Fruit fly (Drosophila melanogaster) whole organism, pupa: ENCODE data around the gene Samuel.

Experiments used
- CG12605 ChIP-seq: fragments of 200-800 bp; sonication (Bioruptor generic); IDR thresholded peaks from 2 replicates; pipeline ENCODE4 v1.3.6; 2022; ENCODE audit warnings: missing biosample characterization, missing genetic modification characterization
- CG13204 ChIP-seq: fragments of 200-800 bp; sonication (Bioruptor generic); optimal IDR thresholded peaks from 2 replicates; lab custom pipeline; 2018; ENCODE audit warnings: missing biosample characterization, mild to moderate bottlenecking, missing genetic modification characterization, moderate library complexity
- CG17806 ChIP-seq: fragments of 200-800 bp; sonication (Bioruptor generic); optimal IDR thresholded peaks from 2 replicates; lab custom pipeline; 2018; ENCODE audit warnings: missing biosample characterization, mild to moderate bottlenecking, missing genetic modification characterization, moderate library complexity
- CG32121 ChIP-seq: fragments of 200-800 bp; sonication (Bioruptor generic); IDR thresholded peaks from 2 replicates; pipeline ENCODE4 v1.3.6; 2022; ENCODE audit warnings: missing biosample characterization, missing genetic modification characterization
- CG34367 ChIP-seq: fragments of 200-800 bp; sonication (Bioruptor generic); optimal IDR thresholded peaks from 2 replicates; lab custom pipeline; 2018; ENCODE audit warnings: missing biosample characterization, mild to moderate bottlenecking, missing genetic modification characterization
- CG4496 ChIP-seq: fragments of 200-800 bp; sonication (Bioruptor generic); IDR thresholded peaks from 3 replicates; pipeline ENCODE4 v1.3.6; 2022; ENCODE audit warnings: missing biosample characterization, missing genetic modification characterization
- CG8159 ChIP-seq: fragments of 200-800 bp; sonication (Bioruptor generic); optimal IDR thresholded peaks from 3 replicates; lab custom pipeline; 2018; ENCODE audit warnings: missing biosample characterization, mild to moderate bottlenecking, missing genetic modification characterization, moderate library complexity
- CG8301 ChIP-seq: fragments of 200-800 bp; sonication (Bioruptor generic); optimal IDR thresholded peaks from 2 replicates; lab custom pipeline; 2018; ENCODE audit warnings: missing biosample characterization, mild to moderate bottlenecking, missing genetic modification characterization
- EcR ChIP-seq: fragments of 200-800 bp; sonication (Bioruptor generic); optimal IDR thresholded peaks from 3 replicates; lab custom pipeline; 2019; ENCODE audit warnings: missing biosample characterization, missing genetic modification characterization, mild to moderate bottlenecking, moderate library complexity, missing genetic modification reagents
- Ets98B ChIP-seq: fragments of 200-800 bp; sonication (Bioruptor generic); IDR thresholded peaks from 2 replicates; pipeline ENCODE4 v1.3.6; 2022; ENCODE audit warnings: missing biosample characterization, missing genetic modification characterization
- Pif1B ChIP-seq: fragments of 200-800 bp; sonication (Bioruptor generic); optimal IDR thresholded peaks from 3 replicates; lab custom pipeline; 2016; ENCODE audit warnings: missing biosample characterization, missing genetic modification characterization
- Snoo ChIP-seq: fragments of 200-800 bp; sonication (Bioruptor generic); optimal IDR thresholded peaks from 3 replicates; lab custom pipeline; 2017; ENCODE audit warnings: missing biosample characterization, mild to moderate bottlenecking, missing genetic modification characterization, inconsistent platforms
- fd96Ca ChIP-seq: fragments of 200-800 bp; sonication (Bioruptor generic); IDR thresholded peaks from 3 replicates; pipeline ENCODE4 v1.3.6; 2022; ENCODE audit warnings: missing biosample characterization, missing genetic modification characterization
- rn ChIP-seq: fragments of 200-800 bp; sonication (Bioruptor generic); IDR thresholded peaks from 2 replicates; pipeline ENCODE4 v1.3.6; 2022; ENCODE audit warnings: missing biosample characterization, missing genetic modification characterization

dm6 chr2L:10989162-10989561, 77.6 kb downstream of the Samuel start, which contains the start of gene TTLL4A:
- TF ChIP-seq CG13204 (GFP tag; lab: Kevin White, UChicago) = no peak
- no peak for TF ChIP-seq EcR (GFP tag; lab: Kevin White, UChicago)
- TF ChIP-seq Ets98B = no peak
- TF ChIP-seq CG17806 (tag; lab: Kevin White, UChicago) = no peak
- no peak for TF ChIP-seq CG34367
- TF ChIP-seq CG8301 (tag; lab: Kevin White, UChicago) = no peak
- no peak for TF ChIP-seq CG12605 (GFP tag; lab: Robert Waterston, UW)
- no peak for TF ChIP-seq CG32121 (GFP tag; lab: Robert Waterston, UW)
- no peak for TF ChIP-seq Pif1B (GFP tag; lab: Kevin White, UChicago)
- no peak for TF ChIP-seq Snoo (tag; lab: Kevin White, UChicago)
- TF ChIP-seq CG8159 = no peak
- no peak for TF ChIP-seq rn (GFP tag; lab: Robert Waterston, UW)
- TF ChIP-seq CG4496 = no peak
- TF ChIP-seq fd96Ca = no peak
